Worm (Caenorhabditis elegans) whole organism, L2 larva: ENCODE data around the gene C05G5.3.
A peak's percentile ranks its signal among the peaks of the same experiment; 100 is the strongest.

Experiments
- C34F6.9 ChIP-seq: fragments of 150-350 bp; optimal IDR thresholded peaks from 2 replicates; lab custom pipeline; 2014; ENCODE audit warnings: missing biosample characterization, missing genetic modification characterization
- F13H6.1 ChIP-seq: sonication (generic microtip); optimal IDR thresholded peaks from 2 replicates; lab custom pipeline; 2016; ENCODE audit warnings: missing genetic modification characterization, missing compliant biosample characterization
- R02D3.7 ChIP-seq: fragments of 150-350 bp; optimal IDR thresholded peaks from 2 replicates; lab custom pipeline; 2014; ENCODE audit warnings: missing biosample characterization, missing genetic modification characterization
- Y55F3AM.14 ChIP-seq: fragments of 200-800 bp; sonication (Bioruptor generic); optimal IDR thresholded peaks from 2 replicates; lab custom pipeline; 2018; ENCODE audit warnings: mild to moderate bottlenecking, missing genetic modification characterization, missing compliant biosample characterization
- ZK546.5 ChIP-seq: sonication (generic microtip); optimal IDR thresholded peaks from 2 replicates; lab custom pipeline; 2017; ENCODE audit warnings: missing biosample characterization, missing genetic modification characterization
- alr-1 ChIP-seq: fragments of 150-350 bp; optimal IDR thresholded peaks from 2 replicates; lab custom pipeline; 2014; ENCODE audit warnings: missing biosample characterization, missing genetic modification characterization
- aly-2 ChIP-seq: fragments of 150-350 bp; optimal IDR thresholded peaks from 2 replicates; lab custom pipeline; 2014; ENCODE audit warnings: missing biosample characterization, missing genetic modification characterization
- ama-1 ChIP-seq: fragments of 150-350 bp; optimal IDR thresholded peaks from 2 replicates; lab custom pipeline; 2018; ENCODE audit warnings: inconsistent platforms
- blmp-1 ChIP-seq: sonication (generic microtip); optimal IDR thresholded peaks from 2 replicates; lab custom pipeline; 2017; ENCODE audit warnings: missing genetic modification characterization, mild to moderate bottlenecking, missing compliant biosample characterization, antibody characterized with exemption, moderate library complexity; ENCODE audit not compliant: insufficient read depth
- ceh-16 ChIP-seq: fragments of 150-350 bp; optimal IDR thresholded peaks from 2 replicates; lab custom pipeline; 2014; ENCODE audit warnings: missing biosample characterization, missing genetic modification characterization
- ceh-82 ChIP-seq: fragments of 150-350 bp; optimal IDR thresholded peaks from 2 replicates; lab custom pipeline; 2014; ENCODE audit warnings: missing biosample characterization, missing genetic modification characterization
- crh-2 ChIP-seq: sonication (generic microtip); optimal IDR thresholded peaks from 2 replicates; lab custom pipeline; 2017; ENCODE audit warnings: missing biosample characterization, missing genetic modification characterization
- dmd-4 ChIP-seq: sonication (generic microtip); optimal IDR thresholded peaks from 2 replicates; lab custom pipeline; 2017; ENCODE audit warnings: missing biosample characterization, missing genetic modification characterization
- egl-27 ChIP-seq: sonication (generic microtip); optimal IDR thresholded peaks from 3 replicates; lab custom pipeline; 2017; ENCODE audit warnings: missing biosample characterization, missing genetic modification reagents, missing genetic modification characterization
- elt-1 ChIP-seq: fragments of 150-350 bp; optimal IDR thresholded peaks from 2 replicates; lab custom pipeline; 2014; ENCODE audit warnings: missing biosample characterization, missing genetic modification characterization
- elt-3 ChIP-seq: sonication (generic microtip); optimal IDR thresholded peaks from 2 replicates; lab custom pipeline; 2017; ENCODE audit warnings: missing biosample characterization, missing genetic modification characterization
- fos-1 ChIP-seq: fragments of 150-350 bp; optimal IDR thresholded peaks from 2 replicates; lab custom pipeline; 2014; ENCODE audit warnings: missing biosample characterization, missing genetic modification characterization
- gmeb-1 ChIP-seq: fragments of 150-350 bp; optimal IDR thresholded peaks from 2 replicates; lab custom pipeline; 2014; ENCODE audit warnings: missing biosample characterization, missing genetic modification characterization
- lin-11 ChIP-seq: fragments of 150-350 bp; sonication (generic microtip); optimal IDR thresholded peaks from 2 replicates; lab custom pipeline; 2014; ENCODE audit warnings: missing biosample characterization, missing genetic modification characterization, inconsistent platforms, mixed read lengths
- lin-13 ChIP-seq: fragments of 150-350 bp; optimal IDR thresholded peaks from 2 replicates; lab custom pipeline; 2014; ENCODE audit warnings: missing biosample characterization, missing genetic modification reagents, missing genetic modification characterization
- lin-39 ChIP-seq: fragments of 150-350 bp; optimal IDR thresholded peaks from 2 replicates; lab custom pipeline; 2014; ENCODE audit warnings: missing biosample characterization, missing genetic modification reagents, missing genetic modification characterization
- lsy-2 ChIP-seq, 2 experiments: fragments of 150-350 bp in 1 of 2; sonication (generic microtip) in 1 of 2; optimal IDR thresholded peaks; 2 replicates each; lab custom pipeline; 2014 to 2017; ENCODE audit warnings: missing biosample characterization in 2 of 2, missing genetic modification characterization in 2 of 2
- mab-5 ChIP-seq: fragments of 150-350 bp; optimal IDR thresholded peaks from 2 replicates; lab custom pipeline; 2014; ENCODE audit warnings: missing biosample characterization, missing genetic modification characterization
- mbf-1 ChIP-seq: sonication (generic microtip); optimal IDR thresholded peaks from 2 replicates; lab custom pipeline; 2017; ENCODE audit warnings: missing biosample characterization, missing genetic modification characterization
- mdl-1 ChIP-seq, 2 experiments: fragments of 150-350 bp in 1 of 2; sonication (generic microtip) in 1 of 2; optimal IDR thresholded peaks; 2 replicates each; lab custom pipeline; 2017; ENCODE audit warnings: missing biosample characterization in 2 of 2, missing genetic modification characterization in 2 of 2
- nhr-10 ChIP-seq: sonication (generic microtip); optimal IDR thresholded peaks from 2 replicates; lab custom pipeline; 2017; ENCODE audit warnings: missing biosample characterization, missing genetic modification characterization
- nhr-11 ChIP-seq: fragments of 150-350 bp; optimal IDR thresholded peaks from 2 replicates; lab custom pipeline; 2014; ENCODE audit warnings: missing biosample characterization, missing genetic modification characterization
- nhr-12 ChIP-seq: fragments of 150-350 bp; optimal IDR thresholded peaks from 2 replicates; lab custom pipeline; 2014; ENCODE audit warnings: missing biosample characterization, missing genetic modification characterization
- nhr-129 ChIP-seq: fragments of 150-350 bp; optimal IDR thresholded peaks from 2 replicates; lab custom pipeline; 2014; ENCODE audit warnings: missing biosample characterization, missing genetic modification characterization
- nhr-21 ChIP-seq: fragments of 150-350 bp; optimal IDR thresholded peaks from 2 replicates; lab custom pipeline; 2014; ENCODE audit warnings: missing biosample characterization, missing genetic modification characterization
- nhr-23 ChIP-seq: fragments of 150-350 bp; optimal IDR thresholded peaks from 2 replicates; lab custom pipeline; 2014; ENCODE audit warnings: missing biosample characterization, missing genetic modification reagents, missing genetic modification characterization
- nhr-237 ChIP-seq: fragments of 150-350 bp; optimal IDR thresholded peaks from 2 replicates; lab custom pipeline; 2014; ENCODE audit warnings: missing biosample characterization, missing genetic modification characterization
- nhr-25 ChIP-seq: fragments of 150-350 bp; sonication (generic microtip); optimal IDR thresholded peaks from 3 replicates; lab custom pipeline; 2014; ENCODE audit warnings: missing biosample characterization, missing genetic modification characterization
- nhr-6 ChIP-seq: fragments of 150-350 bp; optimal IDR thresholded peaks from 2 replicates; lab custom pipeline; 2014; ENCODE audit warnings: missing biosample characterization, missing genetic modification characterization
- nhr-77 ChIP-seq: fragments of 150-350 bp; optimal IDR thresholded peaks from 2 replicates; lab custom pipeline; 2014; ENCODE audit warnings: missing biosample characterization, missing genetic modification characterization
- peb-1 ChIP-seq: fragments of 150-350 bp; optimal IDR thresholded peaks from 2 replicates; lab custom pipeline; 2014; ENCODE audit warnings: missing biosample characterization, missing genetic modification characterization
- sem-4 ChIP-seq: fragments of 150-350 bp; optimal IDR thresholded peaks from 2 replicates; lab custom pipeline; 2014; ENCODE audit warnings: missing biosample characterization, missing genetic modification reagents, missing genetic modification characterization
- skn-1 ChIP-seq: sonication (generic microtip); optimal IDR thresholded peaks from 2 replicates; lab custom pipeline; 2017; ENCODE audit warnings: missing biosample characterization, missing genetic modification characterization
- sma-3 ChIP-seq: sonication (generic microtip); optimal IDR thresholded peaks from 2 replicates; lab custom pipeline; 2016; ENCODE audit warnings: missing genetic modification reagents, missing genetic modification characterization, missing compliant biosample characterization
- sma-9 ChIP-seq, 2 experiments: fragments of 150-350 bp in 1 of 2; sonication (generic microtip) in 1 of 2; optimal IDR thresholded peaks; 2 replicates each; lab custom pipeline; 2014 to 2016; ENCODE audit warnings: missing genetic modification characterization in 2 of 2, mild to moderate bottlenecking in 1 of 2, missing biosample characterization in 1 of 2, missing compliant biosample characterization in 1 of 2, missing genetic modification reagents in 1 of 2, moderate library complexity in 1 of 2
- snpc-4 ChIP-seq: fragments of 150-350 bp; optimal IDR thresholded peaks from 2 replicates; lab custom pipeline; 2014; ENCODE audit warnings: missing biosample characterization, missing genetic modification characterization
- unc-39 ChIP-seq: fragments of 150-350 bp; optimal IDR thresholded peaks from 2 replicates; lab custom pipeline; 2014; ENCODE audit warnings: missing biosample characterization, missing genetic modification characterization
- unc-55 ChIP-seq: fragments of 150-350 bp; sonication (generic microtip); optimal IDR thresholded peaks from 3 replicates; lab custom pipeline; 2014; ENCODE audit warnings: missing biosample characterization, missing genetic modification reagents, missing genetic modification characterization
- unc-62 ChIP-seq: fragments of 150-350 bp; optimal IDR thresholded peaks from 2 replicates; lab custom pipeline; 2014; ENCODE audit warnings: missing biosample characterization, missing genetic modification reagents, missing genetic modification characterization
- zag-1 ChIP-seq: fragments of 150-350 bp; optimal IDR thresholded peaks from 2 replicates; lab custom pipeline; 2014; ENCODE audit warnings: missing biosample characterization, missing genetic modification characterization
- ztf-1 ChIP-seq: fragments of 200-800 bp; sonication (Bioruptor generic); conservative IDR thresholded peaks from 2 replicates; pipeline ENCODE4 v1.3.6; 2022; ENCODE audit warnings: missing genetic modification characterization, missing compliant biosample characterization
- ztf-11 ChIP-seq: sonication (generic microtip); optimal IDR thresholded peaks from 2 replicates; lab custom pipeline; 2017; ENCODE audit warnings: missing biosample characterization, missing genetic modification characterization
- ztf-4 ChIP-seq: fragments of 150-350 bp; optimal IDR thresholded peaks from 2 replicates; lab custom pipeline; 2014; ENCODE audit warnings: missing biosample characterization, missing genetic modification characterization

Gene C05G5.3

DNA sequence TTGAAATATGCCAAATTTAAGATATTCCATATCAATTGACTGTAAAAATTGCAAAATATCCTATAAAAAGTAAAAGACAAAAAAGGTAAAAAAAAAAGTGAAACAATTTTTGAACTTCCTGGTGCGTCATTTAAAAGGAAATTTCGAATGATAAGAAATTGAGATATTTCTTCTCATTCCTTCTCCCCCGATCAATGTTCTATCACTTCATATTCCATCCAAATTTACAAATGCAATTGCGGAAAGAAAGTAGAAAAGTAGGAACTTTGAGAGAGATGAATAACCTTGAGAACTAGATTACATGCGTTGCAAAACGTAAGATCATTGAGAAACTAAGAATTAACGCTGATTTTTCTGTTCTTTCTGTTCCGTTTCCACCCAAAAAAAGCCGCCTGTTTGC, 42.2 kb downstream of the C05G5.3 start:
- TF ChIP-seq fos-1 (peak; percentile 61), nhr-12 (tag; lab: Kevin White, UChicago) (no peak), blmp-1 (peak; percentile 64)

DNA sequence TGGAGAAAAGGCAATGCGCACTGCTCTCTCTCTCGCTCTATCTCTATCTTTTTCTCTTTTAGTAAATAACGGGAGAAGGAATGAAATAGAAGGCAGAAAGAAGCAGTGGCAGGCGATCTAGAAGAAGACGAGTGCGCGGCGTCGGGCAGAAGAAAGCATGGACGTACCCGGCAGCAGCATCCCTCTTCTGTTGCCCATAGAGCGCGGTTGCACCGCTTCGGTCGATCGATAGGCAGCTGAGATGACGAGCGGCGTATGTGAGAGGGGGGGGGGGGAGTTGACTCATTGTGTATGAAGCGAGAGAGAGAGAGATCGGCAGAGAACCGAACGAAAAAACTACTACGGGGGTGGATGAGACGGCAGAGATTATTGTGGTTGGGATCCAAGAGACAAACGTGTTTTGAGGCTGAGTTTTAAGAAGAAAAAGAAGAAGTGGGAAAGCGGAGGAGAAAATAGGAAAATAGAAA, 43.6 kb downstream of the C05G5.3 start:
- peak; percentile 91 for TF ChIP-seq crh-2 (tag; lab: Kevin White, UChicago)
- no peak for TF ChIP-seq mbf-1 (tag; lab: Kevin White, UChicago)
- no peak for TF ChIP-seq nhr-23 (tag; lab: Kevin White, UChicago)
- peak; percentile 53 for TF ChIP-seq nhr-10 (tag; lab: Kevin White, UChicago)
- TF ChIP-seq C34F6.9 (tag; lab: Kevin White, UChicago): peak; percentile 97
- TF ChIP-seq ama-1 (lab: Kevin White, UChicago): no peak
- TF ChIP-seq nhr-11 (tag; lab: Kevin White, UChicago): no peak
- peak; percentile 88 for TF ChIP-seq nhr-25 (tag; lab: Kevin White, UChicago)
- TF ChIP-seq lin-13 (GFP tag; lab: Kevin White, UChicago): peak; percentile 93
- peak; percentile 95 for TF ChIP-seq lin-11
- TF ChIP-seq ZK546.5 (tag; lab: Kevin White, UChicago): no peak
- peak; percentile 76 for TF ChIP-seq sem-4 (tag; lab: Kevin White, UChicago)
- TF ChIP-seq R02D3.7 (tag; lab: Kevin White, UChicago): peak; percentile 9
- TF ChIP-seq nhr-6 (tag; lab: Kevin White, UChicago): peak; percentile 79
- no peak for TF ChIP-seq dmd-4
- TF ChIP-seq sma-9 (GFP tag; optimal IDR thresholded peaks at IDR 0.05; lab: Kevin White, UChicago): peak; percentile 93
- no peak for TF ChIP-seq sma-9 (tag; optimal IDR thresholded peaks at IDR 0.05; lab: Kevin White, UChicago)
- TF ChIP-seq nhr-77 (tag; lab: Kevin White, UChicago): no peak
- TF ChIP-seq elt-3 (tag; lab: Kevin White, UChicago): no peak
- TF ChIP-seq elt-1 (tag; lab: Kevin White, UChicago): no peak
- peak; percentile 96 for TF ChIP-seq Y55F3AM.14 (GFP tag; lab: Kevin White, UChicago)
- peak; percentile 84 for TF ChIP-seq snpc-4 (tag; lab: Kevin White, UChicago)
- TF ChIP-seq unc-55 (GFP tag; lab: Kevin White, UChicago): peak; percentile 96
- peak; percentile 61 for TF ChIP-seq gmeb-1 (tag; lab: Kevin White, UChicago)
- no peak for TF ChIP-seq lin-39 (tag; lab: Kevin White, UChicago)
- TF ChIP-seq sma-3 (GFP tag; lab: Kevin White, UChicago): peak; percentile 90
- peak; percentile 97 for TF ChIP-seq F13H6.1
- TF ChIP-seq mab-5 (tag; lab: Kevin White, UChicago): peak; percentile 92
- no peak for TF ChIP-seq peb-1 (tag; lab: Kevin White, UChicago)
- no peak for TF ChIP-seq ztf-11 (tag; lab: Kevin White, UChicago)
- TF ChIP-seq nhr-12 (tag; lab: Kevin White, UChicago): no peak
- peak; percentile 85 for TF ChIP-seq ztf-4 (tag; lab: Kevin White, UChicago)
- TF ChIP-seq egl-27 (tag; lab: Kevin White, UChicago): peak; percentile 88
- TF ChIP-seq nhr-129 (tag; lab: Kevin White, UChicago): peak; percentile 94
- TF ChIP-seq zag-1 (tag; lab: Kevin White, UChicago): peak; percentile 97
- no peak for TF ChIP-seq nhr-237 (tag; lab: Kevin White, UChicago)
- TF ChIP-seq nhr-21 (tag; lab: Kevin White, UChicago): peak; percentile 89
- peak; percentile 68 for TF ChIP-seq blmp-1
- peak; percentile 33 for TF ChIP-seq unc-39 (tag; lab: Kevin White, UChicago)
- peak; percentile 43 to 91 for TF ChIP-seq mdl-1 (tag; optimal IDR thresholded peaks at IDR 0.05; lab: Kevin White, UChicago)
- TF ChIP-seq ztf-1 (GFP tag; lab: Robert Waterston, UW): no peak
- no peak for TF ChIP-seq aly-2
- TF ChIP-seq unc-62: no peak
- TF ChIP-seq ceh-16 (tag; lab: Kevin White, UChicago): peak; percentile 94
- peak; percentile 92 for TF ChIP-seq ceh-82 (tag; lab: Kevin White, UChicago)
- peak; percentile 98 for TF ChIP-seq fos-1
- TF ChIP-seq alr-1 (tag; lab: Kevin White, UChicago): no peak
- TF ChIP-seq skn-1 (tag; lab: Kevin White, UChicago): no peak
- TF ChIP-seq lsy-2 (tag; optimal IDR thresholded peaks at IDR 0.05; lab: Kevin White, UChicago): peak; percentile 76 to 84
